Fruit fly (Drosophila melanogaster) Kc167 (cell line): Measurements from ENCODE around the gene mei-P26.

Source experiments
- Myc ChIP-seq: fragments of >200 bp; optimal IDR thresholded peaks from 2 replicates; lab custom pipeline; 2017; ENCODE audit warnings: missing external identifiers
- Sin3A ChIP-seq: fragments of >200 bp; optimal IDR thresholded peaks from 2 replicates; lab custom pipeline; 2018; ENCODE audit warnings: missing external identifiers
- psq ChIP-seq: fragments of >200 bp; optimal IDR thresholded peaks from 2 replicates; lab custom pipeline; 2017; ENCODE audit warnings: missing external identifiers

- TF ChIP-seq Myc, result no peak
- no peak for TF ChIP-seq Sin3A
- no peak for TF ChIP-seq psq (lab: Kevin White, UChicago)
These were observed 29.4 kb downstream of the mei-P26 start, which contains the start of gene CG12056 for dm6 chrX:9192429-9192828.
